Worm (Caenorhabditis elegans) whole organism, midembryonic: ENCODE results near the gene dct-15.

ENCODE experiments used
- T22C8.4 ChIP-seq: fragments of 200-800 bp; sonication (Bioruptor generic); IDR thresholded peaks from 2 replicates; pipeline ENCODE4 v1.3.6; 2022; ENCODE audit warnings: missing genetic modification characterization, missing compliant biosample characterization
- cog-1 ChIP-seq: sonication (generic microtip); optimal IDR thresholded peaks from 2 replicates; lab custom pipeline; 2016; ENCODE audit warnings: missing genetic modification characterization, missing compliant biosample characterization
- flt-1 ChIP-seq: fragments of 200-800 bp; sonication (Bioruptor generic); IDR thresholded peaks from 2 replicates; pipeline ENCODE4 v1.3.6; 2022; ENCODE audit warnings: missing genetic modification characterization, missing compliant biosample characterization
- klf-2 ChIP-seq: fragments of 200-800 bp; sonication (Bioruptor generic); conservative IDR thresholded peaks from 2 replicates; pipeline ENCODE4 v1.3.6; 2022; ENCODE audit warnings: missing genetic modification reagents, missing genetic modification characterization, missing compliant biosample characterization
- med-1 ChIP-seq: sonication (generic microtip); optimal IDR thresholded peaks from 2 replicates; lab custom pipeline; 2017; ENCODE audit warnings: missing genetic modification characterization, mild to moderate bottlenecking, missing compliant biosample characterization, antibody characterized with exemption, missing genetic modification reagents; ENCODE audit not compliant: insufficient read depth
- ref-1 ChIP-seq: fragments of 200-800 bp; sonication (Bioruptor generic); conservative IDR thresholded peaks from 2 replicates; pipeline ENCODE4 v1.3.6; 2022; ENCODE audit warnings: missing genetic modification reagents, missing genetic modification characterization, missing compliant biosample characterization
- tab-1 ChIP-seq: fragments of 200-800 bp; sonication (Bioruptor generic); IDR thresholded peaks from 2 replicates; pipeline ENCODE4 v1.3.6; 2022; ENCODE audit warnings: missing genetic modification characterization, missing compliant biosample characterization
- ztf-23 ChIP-seq: fragments of 200-800 bp; sonication (Bioruptor generic); IDR thresholded peaks from 2 replicates; pipeline ENCODE4 v1.3.6; 2022; ENCODE audit warnings: missing genetic modification reagents, missing genetic modification characterization, missing compliant biosample characterization
- ztf-29 ChIP-seq: fragments of 200-800 bp; sonication (Bioruptor generic); IDR thresholded peaks from 2 replicates; pipeline ENCODE4 v1.3.6; 2022; ENCODE audit warnings: missing genetic modification reagents, missing genetic modification characterization, missing compliant biosample characterization

dct-15 gene

ce11 chrIV:9824480-9824879 is 13.9 kb upstream of the dct-15 start, which contains the start of gene catp-6:
Gene catp-6, minus strand, starts transcription at chrIV:9824580.
- TF ChIP-seq T22C8.4 (GFP tag; lab: Robert Waterston, UW) (no peak), ztf-23 (no peak), klf-2 (GFP tag; lab: Robert Waterston, UW) (no peak), ztf-29 (GFP tag; lab: Robert Waterston, UW) (no peak), ref-1 (GFP tag; lab: Robert Waterston, UW) (no peak), med-1 (GFP tag; lab: Kevin White, UChicago) (no peak), cog-1 (tag; lab: Kevin White, UChicago) (no peak), tab-1 (GFP tag; lab: Robert Waterston, UW) (no peak), flt-1 (GFP tag; lab: Robert Waterston, UW) (no peak)

ce11 chrIV:9822585-9822984 is 12.1 kb upstream of the dct-15 start:
- TF ChIP-seq ref-1 (GFP tag; lab: Robert Waterston, UW) (no peak), cog-1 (tag; lab: Kevin White, UChicago) (no peak), ztf-23 (no peak), med-1 (GFP tag; lab: Kevin White, UChicago) (no peak), tab-1 (GFP tag; lab: Robert Waterston, UW) (no peak), klf-2 (GFP tag; lab: Robert Waterston, UW) (no peak), flt-1 (GFP tag; lab: Robert Waterston, UW) (no peak), ztf-29 (GFP tag; lab: Robert Waterston, UW) (no peak), T22C8.4 (GFP tag; lab: Robert Waterston, UW) (no peak)

- TF ChIP-seq T22C8.4 (GFP tag; lab: Robert Waterston, UW) (no peak), ztf-29 (GFP tag; lab: Robert Waterston, UW) (no peak), klf-2 (GFP tag; lab: Robert Waterston, UW) (no peak), med-1 (GFP tag; lab: Kevin White, UChicago) (no peak), tab-1 (GFP tag; lab: Robert Waterston, UW) (no peak), ztf-23 (no peak), cog-1 (tag; lab: Kevin White, UChicago) (no peak)
Observed at ce11 chrIV:9821621-9822020, 11.1 kb upstream of the dct-15 start, which contains the start of gene col-123. Gene col-123, plus strand, starts transcription at chrIV:9821921.

ce11 chrIV:9815432-9815831 is 4.9 kb upstream of the dct-15 start, which contains the start of gene egl-20:
Gene egl-20, minus strand, starts transcription at chrIV:9815532.
- no peak for TF ChIP-seq ztf-23
- TF ChIP-seq med-1 (GFP tag; lab: Kevin White, UChicago), result no peak
- TF ChIP-seq flt-1 (GFP tag; lab: Robert Waterston, UW), result no peak
- TF ChIP-seq T22C8.4 (GFP tag; lab: Robert Waterston, UW), result no peak
- TF ChIP-seq cog-1 (tag; lab: Kevin White, UChicago), result no peak
- no peak for TF ChIP-seq tab-1 (GFP tag; lab: Robert Waterston, UW)
- TF ChIP-seq ztf-29 (GFP tag; lab: Robert Waterston, UW), result no peak
- TF ChIP-seq ref-1 (GFP tag; lab: Robert Waterston, UW), result no peak

ce11 chrIV:9811487-9811886 is 954 bp upstream of the dct-15 start:
- TF ChIP-seq flt-1 (GFP tag; lab: Robert Waterston, UW) (no peak), ref-1 (GFP tag; lab: Robert Waterston, UW) (no peak), klf-2 (GFP tag; lab: Robert Waterston, UW) (no peak)

- no peak for TF ChIP-seq med-1 (GFP tag; lab: Kevin White, UChicago)
- no peak for TF ChIP-seq ztf-23
- TF ChIP-seq T22C8.4 (GFP tag; lab: Robert Waterston, UW), result no peak
- no peak for TF ChIP-seq klf-2 (GFP tag; lab: Robert Waterston, UW)
- no peak for TF ChIP-seq ref-1 (GFP tag; lab: Robert Waterston, UW)
- TF ChIP-seq cog-1 (tag; lab: Kevin White, UChicago), result no peak
- no peak for TF ChIP-seq tab-1 (GFP tag; lab: Robert Waterston, UW)
- no peak for TF ChIP-seq ztf-29 (GFP tag; lab: Robert Waterston, UW)
- no peak for TF ChIP-seq flt-1 (GFP tag; lab: Robert Waterston, UW)
Observed at ce11 chrIV:9803544-9803943, 7.0 kb downstream of the dct-15 start.

- TF ChIP-seq klf-2 (GFP tag; lab: Robert Waterston, UW) (no peak), flt-1 (GFP tag; lab: Robert Waterston, UW) (no peak), T22C8.4 (GFP tag; lab: Robert Waterston, UW) (no peak), ztf-29 (GFP tag; lab: Robert Waterston, UW) (no peak), tab-1 (GFP tag; lab: Robert Waterston, UW) (no peak), ztf-23 (no peak), med-1 (GFP tag; lab: Kevin White, UChicago) (no peak), cog-1 (tag; lab: Kevin White, UChicago) (no peak), ref-1 (GFP tag; lab: Robert Waterston, UW) (no peak)
Observed at ce11 chrIV:9802711-9803110, 7.8 kb downstream of the dct-15 start, which contains the start of gene fat-3. Gene fat-3, plus strand, starts transcription at chrIV:9803023.

- TF ChIP-seq flt-1 (GFP tag; lab: Robert Waterston, UW) (no peak), med-1 (GFP tag; lab: Kevin White, UChicago) (no peak), ztf-29 (GFP tag; lab: Robert Waterston, UW) (no peak), ztf-23 (no peak), T22C8.4 (GFP tag; lab: Robert Waterston, UW) (no peak), klf-2 (GFP tag; lab: Robert Waterston, UW) (no peak), tab-1 (GFP tag; lab: Robert Waterston, UW) (no peak), cog-1 (tag; lab: Kevin White, UChicago) (no peak)
Observed at ce11 chrIV:9801418-9801817, 9.1 kb downstream of the dct-15 start.

ce11 chrIV:9799664-9800063 is 10.9 kb downstream of the dct-15 start:
- no peak for TF ChIP-seq cog-1 (tag; lab: Kevin White, UChicago)
- TF ChIP-seq flt-1 (GFP tag; lab: Robert Waterston, UW), result no peak
- TF ChIP-seq T22C8.4 (GFP tag; lab: Robert Waterston, UW), result no peak
- no peak for TF ChIP-seq tab-1 (GFP tag; lab: Robert Waterston, UW)
- TF ChIP-seq ztf-23, result no peak
- TF ChIP-seq ztf-29 (GFP tag; lab: Robert Waterston, UW), result no peak
- no peak for TF ChIP-seq ref-1 (GFP tag; lab: Robert Waterston, UW)
- no peak for TF ChIP-seq med-1 (GFP tag; lab: Kevin White, UChicago)
- TF ChIP-seq klf-2 (GFP tag; lab: Robert Waterston, UW), result no peak
